Worm (Caenorhabditis elegans) whole organism, mixed stage, embryonic: ENCODE measurements around the gene F13A7.11.

Source experiments
- M03D4.4 ChIP-seq: sonication (generic microtip); optimal IDR thresholded peaks from 2 replicates; lab custom pipeline; 2017; ENCODE audit warnings: mild to moderate bottlenecking, missing genetic modification characterization, missing compliant biosample characterization
- blmp-1 ChIP-seq: fragments of 150-350 bp; optimal IDR thresholded peaks from 2 replicates; lab custom pipeline; 2014; ENCODE audit warnings: missing biosample characterization, missing genetic modification characterization
- ceh-39 ChIP-seq: fragments of 150-350 bp; optimal IDR thresholded peaks from 2 replicates; lab custom pipeline; 2014; ENCODE audit warnings: missing biosample characterization, missing genetic modification characterization
- ceh-43 ChIP-seq: fragments of 200-800 bp; sonication (Bioruptor generic); optimal IDR thresholded peaks from 2 replicates; lab custom pipeline; 2018; ENCODE audit warnings: mild to moderate bottlenecking, missing genetic modification characterization, moderate library complexity, missing compliant biosample characterization
- ceh-83 ChIP-seq: fragments of 200-800 bp; sonication (Bioruptor generic); optimal IDR thresholded peaks from 2 replicates; lab custom pipeline; 2018; ENCODE audit warnings: mild to moderate bottlenecking, missing genetic modification characterization, missing compliant biosample characterization
- ces-1 ChIP-seq: fragments of 150-350 bp; optimal IDR thresholded peaks from 2 replicates; lab custom pipeline; 2014; ENCODE audit warnings: missing biosample characterization, missing genetic modification reagents, missing genetic modification characterization
- cnd-1 ChIP-seq: fragments of 200-800 bp; sonication (Bioruptor generic); optimal IDR thresholded peaks from 2 replicates; lab custom pipeline; 2018; ENCODE audit warnings: mild to moderate bottlenecking, missing genetic modification characterization, missing compliant biosample characterization
- drap-1 ChIP-seq: fragments of 200-800 bp; sonication (Bioruptor generic); optimal IDR thresholded peaks from 3 replicates; lab custom pipeline; 2018; ENCODE audit warnings: mild to moderate bottlenecking, missing genetic modification characterization, missing compliant biosample characterization
- elt-3 ChIP-seq: fragments of 150-350 bp; optimal IDR thresholded peaks from 2 replicates; lab custom pipeline; 2014; ENCODE audit warnings: missing biosample characterization, missing genetic modification characterization
- flh-1 ChIP-seq: fragments of 200-800 bp; sonication (Bioruptor generic); optimal IDR thresholded peaks from 2 replicates; lab custom pipeline; 2018; ENCODE audit warnings: mild to moderate bottlenecking, missing genetic modification characterization, moderate library complexity, missing compliant biosample characterization
- ham-2 ChIP-seq: fragments of 200-800 bp; sonication (Bioruptor generic); optimal IDR thresholded peaks from 2 replicates; lab custom pipeline; 2018; ENCODE audit warnings: mild to moderate bottlenecking, missing genetic modification characterization, missing compliant biosample characterization
- hlh-1 ChIP-seq: fragments of 150-350 bp; optimal IDR thresholded peaks from 2 replicates; lab custom pipeline; 2014; ENCODE audit warnings: missing biosample characterization, missing genetic modification reagents, missing genetic modification characterization
- lin-13 ChIP-seq: fragments of 150-350 bp; optimal IDR thresholded peaks from 2 replicates; lab custom pipeline; 2014; ENCODE audit warnings: missing biosample characterization, missing genetic modification characterization
- lin-32 ChIP-seq: fragments of 200-800 bp; sonication (Bioruptor generic); optimal IDR thresholded peaks from 2 replicates; lab custom pipeline; 2018; ENCODE audit warnings: mild to moderate bottlenecking, missing genetic modification characterization, missing compliant biosample characterization
- lsy-2 ChIP-seq: fragments of 150-350 bp; optimal IDR thresholded peaks from 2 replicates; lab custom pipeline; 2014; ENCODE audit warnings: missing biosample characterization, missing genetic modification characterization
- mab-5 ChIP-seq: fragments of 150-350 bp; optimal IDR thresholded peaks from 2 replicates; lab custom pipeline; 2014; ENCODE audit warnings: missing biosample characterization, missing genetic modification characterization
- mep-1 ChIP-seq: fragments of 150-350 bp; optimal IDR thresholded peaks from 2 replicates; lab custom pipeline; 2017; ENCODE audit warnings: missing biosample characterization, missing genetic modification reagents, missing genetic modification characterization, inconsistent platforms
- mls-2 ChIP-seq: sonication (generic microtip); optimal IDR thresholded peaks from 2 replicates; lab custom pipeline; 2016; ENCODE audit warnings: mild to moderate bottlenecking, missing genetic modification characterization, moderate library complexity, missing compliant biosample characterization
- nhr-12 ChIP-seq: fragments of 150-350 bp; optimal IDR thresholded peaks from 2 replicates; lab custom pipeline; 2014; ENCODE audit warnings: missing biosample characterization, missing genetic modification characterization
- nhr-2 ChIP-seq: fragments of 150-350 bp; optimal IDR thresholded peaks from 2 replicates; lab custom pipeline; 2014; ENCODE audit warnings: missing biosample characterization, missing genetic modification characterization
- nhr-237 ChIP-seq: fragments of 150-350 bp; optimal IDR thresholded peaks from 2 replicates; lab custom pipeline; 2014; ENCODE audit warnings: missing biosample characterization, missing genetic modification characterization
- nhr-76 ChIP-seq: sonication (generic microtip); optimal IDR thresholded peaks from 2 replicates; lab custom pipeline; 2017; ENCODE audit warnings: missing biosample characterization, missing genetic modification characterization
- pha-4 ChIP-seq: fragments of 150-350 bp; optimal IDR thresholded peaks from 2 replicates; lab custom pipeline; 2018; ENCODE audit warnings: missing biosample characterization, missing genetic modification reagents, missing genetic modification characterization
- sem-2 ChIP-seq: fragments of 200-800 bp; sonication (Bioruptor generic); optimal IDR thresholded peaks from 2 replicates; lab custom pipeline; 2018; ENCODE audit warnings: mild to moderate bottlenecking, missing genetic modification characterization, missing compliant biosample characterization
- snpc-4 ChIP-seq: fragments of 150-350 bp; optimal IDR thresholded peaks from 2 replicates; lab custom pipeline; 2014; ENCODE audit warnings: missing biosample characterization, missing genetic modification characterization
- sptf-1 ChIP-seq: sonication (generic microtip); optimal IDR thresholded peaks from 2 replicates; lab custom pipeline; 2017; ENCODE audit warnings: mild to moderate bottlenecking, missing genetic modification characterization, moderate library complexity, missing compliant biosample characterization
- tbx-8 ChIP-seq: fragments of 200-800 bp; sonication (Bioruptor generic); optimal IDR thresholded peaks from 2 replicates; lab custom pipeline; 2018; ENCODE audit warnings: mild to moderate bottlenecking, missing genetic modification characterization, moderate library complexity, missing compliant biosample characterization
- unc-120 ChIP-seq: sonication (generic microtip); optimal IDR thresholded peaks from 2 replicates; lab custom pipeline; 2017; ENCODE audit warnings: missing genetic modification characterization, missing compliant biosample characterization; ENCODE audit not compliant: poor library complexity, severe bottlenecking
- unc-39 ChIP-seq: fragments of 150-350 bp; optimal IDR thresholded peaks from 2 replicates; lab custom pipeline; 2014; ENCODE audit warnings: missing biosample characterization, missing genetic modification characterization
- unc-62 ChIP-seq: fragments of 150-350 bp; optimal IDR thresholded peaks from 2 replicates; lab custom pipeline; 2014; ENCODE audit warnings: missing biosample characterization, missing genetic modification reagents, missing genetic modification characterization
- zip-8 ChIP-seq: fragments of 150-350 bp; optimal IDR thresholded peaks from 2 replicates; lab custom pipeline; 2014; ENCODE audit warnings: missing biosample characterization, missing genetic modification characterization
- ztf-11 ChIP-seq: fragments of 150-350 bp; optimal IDR thresholded peaks from 2 replicates; lab custom pipeline; 2014; ENCODE audit warnings: missing biosample characterization, missing genetic modification characterization

F13A7.11 gene

ce11 chrV:16361350-16361749 is 33.8 kb downstream of the F13A7.11 start:
- TF ChIP-seq nhr-2 (tag; lab: Kevin White, UChicago) (no peak), elt-3 (no peak), nhr-76 (tag; lab: Kevin White, UChicago) (no peak), unc-39 (tag; lab: Kevin White, UChicago) (no peak), nhr-237 (tag; lab: Kevin White, UChicago) (no peak), sptf-1 (tag; lab: Kevin White, UChicago) (no peak), lin-13 (tag; lab: Kevin White, UChicago) (no peak), zip-8 (tag; lab: Kevin White, UChicago) (no peak), M03D4.4 (tag; lab: Kevin White, UChicago) (no peak), lsy-2 (tag; lab: Kevin White, UChicago) (no peak), lin-32 (GFP tag; lab: Kevin White, UChicago) (no peak), ceh-43 (no peak), ham-2 (GFP tag; lab: Kevin White, UChicago) (no peak), sem-2 (GFP tag; lab: Kevin White, UChicago) (no peak), hlh-1 (tag; lab: Kevin White, UChicago) (no peak), ceh-39 (tag; lab: Kevin White, UChicago) (no peak), ztf-11 (no peak), cnd-1 (tag; lab: Kevin White, UChicago) (no peak)

DNA sequence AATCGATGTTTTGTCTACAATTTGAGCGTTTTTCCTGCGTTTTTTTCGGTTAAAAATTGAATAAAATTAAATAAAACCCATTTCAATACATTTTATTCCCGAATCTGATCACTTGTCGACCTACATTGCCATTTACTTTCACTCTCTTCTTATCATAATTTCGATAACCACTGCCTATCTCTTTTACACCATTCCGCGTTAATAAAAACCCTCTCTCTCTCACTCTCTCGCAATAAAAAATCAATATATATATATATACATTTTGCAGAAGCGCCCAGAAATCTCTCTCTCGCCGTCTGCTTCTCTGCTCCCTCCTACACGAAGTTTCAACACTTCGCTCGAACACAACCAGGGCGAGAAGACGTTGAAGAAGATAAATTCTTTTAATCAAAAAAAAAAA is 37.9 kb downstream of the F13A7.11 start, which contains the start of gene pptr-1:
pptr-1 (plus strand) TSS at position 269 of the 400 bp plus-strand sequence.
- peak; percentile 5 for TF ChIP-seq elt-3
- TF ChIP-seq M03D4.4 (tag; lab: Kevin White, UChicago): no peak
- peak; percentile 47 for TF ChIP-seq blmp-1 (tag; lab: Kevin White, UChicago)
- TF ChIP-seq, all 35 proteins: peak for 2

ce11 chrV:16356798-16357197 is 38.3 kb downstream of the F13A7.11 start:
- TF ChIP-seq mep-1 (no peak), sem-2 (GFP tag; lab: Kevin White, UChicago) (no peak), ceh-39 (tag; lab: Kevin White, UChicago) (no peak), lin-13 (tag; lab: Kevin White, UChicago) (no peak), cnd-1 (tag; lab: Kevin White, UChicago) (no peak), snpc-4 (tag; lab: Kevin White, UChicago) (no peak), zip-8 (tag; lab: Kevin White, UChicago) (no peak)

DNA sequence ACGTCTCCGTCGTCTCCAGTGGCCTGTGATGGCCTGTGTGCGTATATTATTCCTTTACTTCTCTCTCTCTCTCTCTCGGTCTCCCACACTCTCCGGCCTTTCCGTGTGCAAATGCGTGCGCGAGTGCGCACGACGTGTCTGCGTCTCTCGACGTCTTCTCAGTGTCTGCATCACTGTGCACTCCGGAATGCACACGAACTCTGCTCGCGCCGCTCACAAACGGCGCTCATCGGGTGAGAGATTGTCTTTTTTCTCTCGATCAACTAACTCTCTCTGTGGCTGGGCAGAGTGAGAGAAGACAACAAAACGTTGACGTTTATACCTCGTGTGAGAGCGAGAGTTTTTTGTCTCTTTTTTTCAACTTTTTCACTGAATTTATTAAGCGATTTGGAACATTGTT is 39.2 kb downstream of the F13A7.11 start:
- TF ChIP-seq blmp-1 (tag; lab: Kevin White, UChicago) (peak; percentile 42), elt-3 (peak; percentile 58), M03D4.4 (tag; lab: Kevin White, UChicago) (peak; percentile 8), ham-2 (GFP tag; lab: Kevin White, UChicago) (peak; percentile 55), hlh-1 (tag; lab: Kevin White, UChicago) (peak; percentile 22), ceh-39 (tag; lab: Kevin White, UChicago) (peak; percentile 49), pha-4 (peak; percentile 70), unc-62 (GFP tag; lab: Kevin White, UChicago) (peak; percentile 47), lsy-2 (tag; lab: Kevin White, UChicago) (peak; percentile 22), mls-2 (tag; lab: Kevin White, UChicago) (peak; percentile 77), lin-13 (tag; lab: Kevin White, UChicago) (peak; percentile 42), cnd-1 (tag; lab: Kevin White, UChicago) (peak; percentile 33), nhr-2 (tag; lab: Kevin White, UChicago) (peak; percentile 85), drap-1 (GFP tag; lab: Kevin White, UChicago) (peak; percentile 37), nhr-12 (tag; lab: Kevin White, UChicago) (no peak), ztf-11 (peak; percentile 51), nhr-76 (tag; lab: Kevin White, UChicago) (no peak), sptf-1 (tag; lab: Kevin White, UChicago) (peak; percentile 65), lin-32 (GFP tag; lab: Kevin White, UChicago) (no peak), mep-1 (peak; percentile 42), nhr-237 (tag; lab: Kevin White, UChicago) (peak; percentile 51), tbx-8 (GFP tag; lab: Kevin White, UChicago) (no peak), unc-120 (tag; lab: Kevin White, UChicago) (peak; percentile 59), ces-1 (GFP tag; lab: Kevin White, UChicago) (peak; percentile 76), snpc-4 (tag; lab: Kevin White, UChicago) (no peak)
- TF ChIP-seq, all 35 proteins: peak for 20

ce11 chrV:16354675-16355074 is 40.4 kb downstream of the F13A7.11 start:
- no peak for TF ChIP-seq nhr-76 (tag; lab: Kevin White, UChicago)
- no peak for TF ChIP-seq blmp-1 (tag; lab: Kevin White, UChicago)
- TF ChIP-seq flh-1 (GFP tag; lab: Kevin White, UChicago): no peak
- TF ChIP-seq zip-8 (tag; lab: Kevin White, UChicago): no peak
- no peak for TF ChIP-seq ceh-83 (GFP tag; lab: Kevin White, UChicago)
- no peak for TF ChIP-seq ham-2 (GFP tag; lab: Kevin White, UChicago)
- no peak for TF ChIP-seq ces-1 (GFP tag; lab: Kevin White, UChicago)
- TF ChIP-seq unc-39 (tag; lab: Kevin White, UChicago): no peak
- TF ChIP-seq mep-1: no peak
- no peak for TF ChIP-seq hlh-1 (tag; lab: Kevin White, UChicago)
- no peak for TF ChIP-seq pha-4
- no peak for TF ChIP-seq cnd-1 (tag; lab: Kevin White, UChicago)
- no peak for TF ChIP-seq lin-13 (tag; lab: Kevin White, UChicago)
- TF ChIP-seq mab-5 (tag; lab: Kevin White, UChicago): no peak
- no peak for TF ChIP-seq ztf-11
